Fruit fly (Drosophila melanogaster) whole organism, wandering third instar larva: ENCODE measurements around the gene AcCoAS.
A peak's percentile ranks its signal among the peaks of the same experiment; 100 is the strongest.

ENCODE experiments used
- Abd-B ChIP-seq: fragments of >200 bp; optimal IDR thresholded peaks from 2 replicates; lab custom pipeline; 2017; ENCODE audit warnings: missing biosample characterization, missing genetic modification characterization
- CG9705 ChIP-seq: fragments of 200-800 bp; sonication (Bioruptor generic); optimal IDR thresholded peaks from 2 replicates; lab custom pipeline; 2018; ENCODE audit warnings: missing biosample characterization, mild to moderate bottlenecking, missing genetic modification characterization
- CrebA ChIP-seq: fragments of 200-800 bp; sonication (Bioruptor generic); optimal IDR thresholded peaks from 2 replicates; lab custom pipeline; 2016; ENCODE audit warnings: missing biosample characterization, mild to moderate bottlenecking, missing genetic modification characterization, borderline replicate concordance
- Dif ChIP-seq: fragments of 200-275, 200-300 bp; sonication (Bioruptor generic); optimal IDR thresholded peaks from 2 replicates; lab custom pipeline; 2018; ENCODE audit warnings: missing biosample characterization, missing genetic modification characterization; ENCODE audit not compliant: partially characterized antibody
- GATAd ChIP-seq: sonication (Bioruptor generic); optimal IDR thresholded peaks from 2 replicates; lab custom pipeline; 2016; ENCODE audit warnings: missing biosample characterization, missing genetic modification characterization
- HLH106 ChIP-seq: fragments of 200-800 bp; optimal IDR thresholded peaks from 3 replicates; lab custom pipeline; 2019; ENCODE audit warnings: missing biosample characterization, mild to moderate bottlenecking, missing genetic modification characterization, moderate library complexity
- Hnf4 ChIP-seq: fragments of 200-800 bp; sonication (Bioruptor generic); optimal IDR thresholded peaks from 2 replicates; lab custom pipeline; 2016; ENCODE audit warnings: missing biosample characterization, mild to moderate bottlenecking, missing genetic modification characterization
- Hr83 ChIP-seq: fragments of 200-300 bp; sonication (Bioruptor generic); optimal IDR thresholded peaks from 2 replicates; lab custom pipeline; 2016; ENCODE audit warnings: missing biosample characterization, mild to moderate bottlenecking, missing genetic modification characterization, moderate library complexity; ENCODE audit not compliant: poor library complexity, severe bottlenecking
- Jra ChIP-seq: sonication (Bioruptor generic); optimal IDR thresholded peaks from 2 replicates; lab custom pipeline; 2016; ENCODE audit warnings: missing biosample characterization, missing genetic modification characterization
- Mio ChIP-seq: sonication (Bioruptor generic); optimal IDR thresholded peaks from 2 replicates; lab custom pipeline; 2016; ENCODE audit warnings: missing biosample characterization, missing genetic modification characterization
- OdsH ChIP-seq: fragments of 200-800 bp; sonication (Bioruptor generic); optimal IDR thresholded peaks from 2 replicates; lab custom pipeline; 2016; ENCODE audit warnings: missing biosample characterization, mild to moderate bottlenecking, missing genetic modification characterization
- Sp1 ChIP-seq: fragments of 200-800 bp; sonication (Bioruptor generic); optimal IDR thresholded peaks from 3 replicates; lab custom pipeline; 2019; ENCODE audit warnings: missing biosample characterization, mild to moderate bottlenecking, missing genetic modification characterization, moderate library complexity
- br ChIP-seq: fragments of 200-800 bp; sonication (Bioruptor generic); optimal IDR thresholded peaks from 2 replicates; lab custom pipeline; 2016; ENCODE audit warnings: missing biosample characterization, missing genetic modification characterization
- brk ChIP-seq: fragments of 200-800 bp; sonication (Bioruptor generic); optimal IDR thresholded peaks from 2 replicates; lab custom pipeline; 2016; ENCODE audit warnings: missing biosample characterization, mild to moderate bottlenecking, missing genetic modification characterization
- dl ChIP-seq, 2 experiments: fragments of 175-275, 200-275 bp in 1 of 2; fragments of 200-275 bp in 1 of 2; sonication (Bioruptor generic); optimal IDR thresholded peaks; lab custom pipeline; 2018; ENCODE audit warnings: mild to moderate bottlenecking in 2 of 2, missing biosample characterization in 2 of 2, missing genetic modification characterization in 2 of 2, moderate library complexity in 2 of 2; ENCODE audit not compliant: partially characterized antibody in 2 of 2, insufficient read depth in 1 of 2
- dmrt93B ChIP-seq: fragments of 200-800 bp; sonication (Bioruptor generic); optimal IDR thresholded peaks from 2 replicates; lab custom pipeline; 2018; ENCODE audit warnings: missing biosample characterization, mild to moderate bottlenecking, missing genetic modification characterization
- dsf ChIP-seq: sonication (Bioruptor generic); optimal IDR thresholded peaks from 2 replicates; lab custom pipeline; 2016; ENCODE audit warnings: missing biosample characterization, missing genetic modification characterization, borderline replicate concordance
- ey ChIP-seq: fragments of 200-800 bp; sonication (Bioruptor generic); optimal IDR thresholded peaks from 2 replicates; lab custom pipeline; 2016; ENCODE audit warnings: missing biosample characterization, missing genetic modification characterization
- foxo ChIP-seq, 2 experiments: fragments of 200-800 bp; sonication (Bioruptor generic); optimal IDR thresholded peaks; 2 replicates in 1 of 2; 3 replicates in 1 of 2; lab custom pipeline; 2016 to 2017; ENCODE audit warnings: missing biosample characterization in 2 of 2, missing genetic modification characterization in 2 of 2
- fru ChIP-seq: fragments of 200-800 bp; sonication (Bioruptor generic); optimal IDR thresholded peaks from 3 replicates; lab custom pipeline; 2016; ENCODE audit warnings: missing biosample characterization, mild to moderate bottlenecking, missing genetic modification characterization
- h ChIP-seq: fragments of 200-800 bp; sonication (Bioruptor generic); optimal IDR thresholded peaks from 3 replicates; lab custom pipeline; 2016; ENCODE audit warnings: missing biosample characterization, mild to moderate bottlenecking, missing genetic modification characterization
- jim ChIP-seq: fragments of 175-275, 200-325 bp; sonication (Bioruptor generic); optimal IDR thresholded peaks from 2 replicates; lab custom pipeline; 2016; ENCODE audit warnings: missing biosample characterization, mild to moderate bottlenecking, missing genetic modification characterization
- lola ChIP-seq: fragments of >200 bp; optimal IDR thresholded peaks from 2 replicates; lab custom pipeline; 2017; ENCODE audit warnings: missing biosample characterization, missing genetic modification characterization
- psq ChIP-seq: fragments of 200-800 bp; sonication (Bioruptor generic); optimal IDR thresholded peaks from 3 replicates; lab custom pipeline; 2017; ENCODE audit warnings: missing biosample characterization, mild to moderate bottlenecking, missing genetic modification characterization, moderate library complexity
- sage ChIP-seq: fragments of 200-800 bp; sonication (Bioruptor generic); optimal IDR thresholded peaks from 2 replicates; lab custom pipeline; 2016; ENCODE audit warnings: missing biosample characterization, mild to moderate bottlenecking, missing genetic modification characterization
- sv ChIP-seq: fragments of 200-800 bp; sonication (Bioruptor generic); optimal IDR thresholded peaks from 3 replicates; lab custom pipeline; 2016; ENCODE audit warnings: missing biosample characterization, missing genetic modification characterization
- usp ChIP-seq: fragments of >200 bp; optimal IDR thresholded peaks from 2 replicates; lab custom pipeline; 2017; ENCODE audit warnings: missing biosample characterization, missing genetic modification characterization

Gene AcCoAS

dm6 chr3L:21304400-21304799 is 24.4 kb upstream of the AcCoAS start, which contains the start of the genes CG11309 and CG7632 (continued):
- TF ChIP-seq dl (GFP tag; optimal IDR thresholded peaks at IDR 0.05; lab: Kevin White, UChicago; ENCODE audit: insufficient read depth in 1 of 2, partially characterized antibody in 2 of 2): no peak
- TF ChIP-seq sage (GFP tag; lab: Kevin White, UChicago): peak; percentile 99
- TF ChIP-seq Mio: peak; percentile 94
- peak; percentile 98 to 100 for TF ChIP-seq foxo (GFP tag; optimal IDR thresholded peaks at IDR 0.05; lab: Kevin White, UChicago)
- TF ChIP-seq HLH106 (tag; lab: Kevin White, UChicago): peak; percentile 100
- TF ChIP-seq Abd-B (GFP tag; lab: Kevin White, UChicago): no peak
- TF ChIP-seq CG9705: peak; percentile 100
- TF ChIP-seq brk (GFP tag; lab: Kevin White, UChicago): peak; percentile 99
- peak; percentile 100 for TF ChIP-seq Sp1 (GFP tag; lab: Kevin White, UChicago)
- peak; percentile 97 for TF ChIP-seq GATAd (GFP tag; lab: Kevin White, UChicago)
- TF ChIP-seq fru: peak; percentile 99

dm6 chr3L:21303659-21304058 is 23.6 kb upstream of the AcCoAS start:
- TF ChIP-seq Dif (peak; percentile 28), sv (GFP tag; lab: Kevin White, UChicago) (no peak), Hnf4 (GFP tag; lab: Kevin White, UChicago) (peak; percentile 35)

dm6 chr3L:21302493-21302892 is 22.4 kb upstream of the AcCoAS start:
- TF ChIP-seq OdsH (GFP tag; lab: Kevin White, UChicago): no peak
- no peak for TF ChIP-seq jim (GFP tag; lab: Kevin White, UChicago)
- TF ChIP-seq brk (GFP tag; lab: Kevin White, UChicago): no peak
- no peak for TF ChIP-seq Sp1 (GFP tag; lab: Kevin White, UChicago)
- no peak for TF ChIP-seq psq (GFP tag; lab: Kevin White, UChicago)
- no peak for TF ChIP-seq Hnf4 (GFP tag; lab: Kevin White, UChicago)
- TF ChIP-seq GATAd (GFP tag; lab: Kevin White, UChicago): no peak
- TF ChIP-seq Abd-B (GFP tag; lab: Kevin White, UChicago): no peak
- no peak for TF ChIP-seq fru
- TF ChIP-seq lola (GFP tag; lab: Kevin White, UChicago): no peak
- no peak for TF ChIP-seq ey (GFP tag; lab: Kevin White, UChicago)
- TF ChIP-seq Jra (GFP tag; lab: Kevin White, UChicago): no peak
- TF ChIP-seq CrebA (GFP tag; lab: Kevin White, UChicago): no peak
- TF ChIP-seq usp (GFP tag; lab: Kevin White, UChicago): no peak
- TF ChIP-seq dsf (GFP tag; lab: Kevin White, UChicago): no peak

- TF ChIP-seq h (no peak), brk (GFP tag; lab: Kevin White, UChicago) (no peak), sage (GFP tag; lab: Kevin White, UChicago) (no peak), Dif (no peak)
These were observed 21.9 kb upstream of the AcCoAS start for dm6 chr3L:21301737-21302487.

- TF ChIP-seq Hr83 (GFP tag; lab: Kevin White, UChicago) (no peak), sage (GFP tag; lab: Kevin White, UChicago) (no peak)
These were observed 20.2 kb upstream of the AcCoAS start, which contains the start of gene Cpr78Cc for dm6 chr3L:21300280-21300679. TSS of gene Cpr78Cc (plus strand) at chr3L:21300580.

- TF ChIP-seq dmrt93B (GFP tag; lab: Kevin White, UChicago) (no peak), br (GFP tag; lab: Kevin White, UChicago) (no peak), HLH106 (tag; lab: Kevin White, UChicago) (no peak), Hr83 (GFP tag; lab: Kevin White, UChicago) (no peak), sage (GFP tag; lab: Kevin White, UChicago) (no peak)
These were observed 19.2 kb upstream of the AcCoAS start for dm6 chr3L:21299203-21299602.
